Fruit fly (Drosophila melanogaster) whole organism, pupa: Measurements from ENCODE around the gene ND-B18.

Experiments used
- CG10348 ChIP-seq: fragments of 200-800 bp; sonication (Bioruptor generic); IDR thresholded peaks from 2 replicates; pipeline ENCODE4 v1.3.6; 2022; ENCODE audit warnings: missing biosample characterization, missing genetic modification characterization
- CG12605 ChIP-seq: fragments of 200-800 bp; sonication (Bioruptor generic); IDR thresholded peaks from 2 replicates; pipeline ENCODE4 v1.3.6; 2022; ENCODE audit warnings: missing biosample characterization, missing genetic modification characterization
- CG13204 ChIP-seq: fragments of 200-800 bp; sonication (Bioruptor generic); optimal IDR thresholded peaks from 2 replicates; lab custom pipeline; 2018; ENCODE audit warnings: missing biosample characterization, mild to moderate bottlenecking, missing genetic modification characterization, moderate library complexity
- CG14655 ChIP-seq: fragments of 200-800 bp; sonication (Bioruptor generic); optimal IDR thresholded peaks from 3 replicates; lab custom pipeline; 2017; ENCODE audit warnings: mild to moderate bottlenecking, missing biosample characterization, missing genetic modification reagents, missing genetic modification characterization
- CG15710 ChIP-seq: fragments of 200-800 bp; sonication (Bioruptor generic); optimal IDR thresholded peaks from 2 replicates; lab custom pipeline; 2018; ENCODE audit warnings: missing biosample characterization, mild to moderate bottlenecking, missing genetic modification characterization, moderate library complexity
- CG17806 ChIP-seq: fragments of 200-800 bp; sonication (Bioruptor generic); optimal IDR thresholded peaks from 2 replicates; lab custom pipeline; 2018; ENCODE audit warnings: missing biosample characterization, mild to moderate bottlenecking, missing genetic modification characterization, moderate library complexity
- CG32121 ChIP-seq: fragments of 200-800 bp; sonication (Bioruptor generic); IDR thresholded peaks from 2 replicates; pipeline ENCODE4 v1.3.6; 2022; ENCODE audit warnings: missing biosample characterization, missing genetic modification characterization
- CG34367 ChIP-seq: fragments of 200-800 bp; sonication (Bioruptor generic); optimal IDR thresholded peaks from 2 replicates; lab custom pipeline; 2018; ENCODE audit warnings: missing biosample characterization, mild to moderate bottlenecking, missing genetic modification characterization
- CG4496 ChIP-seq: fragments of 200-800 bp; sonication (Bioruptor generic); IDR thresholded peaks from 3 replicates; pipeline ENCODE4 v1.3.6; 2022; ENCODE audit warnings: missing biosample characterization, missing genetic modification characterization
- CG8159 ChIP-seq: fragments of 200-800 bp; sonication (Bioruptor generic); optimal IDR thresholded peaks from 3 replicates; lab custom pipeline; 2018; ENCODE audit warnings: missing biosample characterization, mild to moderate bottlenecking, missing genetic modification characterization, moderate library complexity
- CG8301 ChIP-seq: fragments of 200-800 bp; sonication (Bioruptor generic); optimal IDR thresholded peaks from 2 replicates; lab custom pipeline; 2018; ENCODE audit warnings: missing biosample characterization, mild to moderate bottlenecking, missing genetic modification characterization
- CG9948 ChIP-seq: fragments of 200-800 bp; sonication (Bioruptor generic); optimal IDR thresholded peaks from 2 replicates; lab custom pipeline; 2018; ENCODE audit warnings: missing biosample characterization, mild to moderate bottlenecking, missing genetic modification characterization, moderate library complexity
- D1 ChIP-seq: fragments of 200-800 bp; sonication (Bioruptor generic); optimal IDR thresholded peaks from 2 replicates; lab custom pipeline; 2018; ENCODE audit warnings: missing biosample characterization, mild to moderate bottlenecking, missing genetic modification characterization, moderate library complexity
- EcR ChIP-seq: fragments of 200-800 bp; sonication (Bioruptor generic); optimal IDR thresholded peaks from 3 replicates; lab custom pipeline; 2019; ENCODE audit warnings: missing biosample characterization, missing genetic modification characterization, mild to moderate bottlenecking, moderate library complexity, missing genetic modification reagents
- Ets98B ChIP-seq: fragments of 200-800 bp; sonication (Bioruptor generic); IDR thresholded peaks from 2 replicates; pipeline ENCODE4 v1.3.6; 2022; ENCODE audit warnings: missing biosample characterization, missing genetic modification characterization
- Pif1A ChIP-seq: fragments of 200-800 bp; sonication (Bioruptor generic); optimal IDR thresholded peaks from 3 replicates; lab custom pipeline; 2016; ENCODE audit warnings: missing biosample characterization, missing genetic modification characterization
- Pif1B ChIP-seq: fragments of 200-800 bp; sonication (Bioruptor generic); optimal IDR thresholded peaks from 3 replicates; lab custom pipeline; 2016; ENCODE audit warnings: missing biosample characterization, missing genetic modification characterization
- Snoo ChIP-seq: fragments of 200-800 bp; sonication (Bioruptor generic); optimal IDR thresholded peaks from 3 replicates; lab custom pipeline; 2017; ENCODE audit warnings: missing biosample characterization, mild to moderate bottlenecking, missing genetic modification characterization, inconsistent platforms
- fd96Ca ChIP-seq: fragments of 200-800 bp; sonication (Bioruptor generic); IDR thresholded peaks from 3 replicates; pipeline ENCODE4 v1.3.6; 2022; ENCODE audit warnings: missing biosample characterization, missing genetic modification characterization
- gl ChIP-seq: fragments of 200-800 bp; sonication (Bioruptor generic); optimal IDR thresholded peaks from 2 replicates; lab custom pipeline; 2018; ENCODE audit warnings: missing biosample characterization, mild to moderate bottlenecking, missing genetic modification characterization
- rn ChIP-seq: fragments of 200-800 bp; sonication (Bioruptor generic); IDR thresholded peaks from 2 replicates; pipeline ENCODE4 v1.3.6; 2022; ENCODE audit warnings: missing biosample characterization, missing genetic modification characterization

Gene ND-B18

DNA sequence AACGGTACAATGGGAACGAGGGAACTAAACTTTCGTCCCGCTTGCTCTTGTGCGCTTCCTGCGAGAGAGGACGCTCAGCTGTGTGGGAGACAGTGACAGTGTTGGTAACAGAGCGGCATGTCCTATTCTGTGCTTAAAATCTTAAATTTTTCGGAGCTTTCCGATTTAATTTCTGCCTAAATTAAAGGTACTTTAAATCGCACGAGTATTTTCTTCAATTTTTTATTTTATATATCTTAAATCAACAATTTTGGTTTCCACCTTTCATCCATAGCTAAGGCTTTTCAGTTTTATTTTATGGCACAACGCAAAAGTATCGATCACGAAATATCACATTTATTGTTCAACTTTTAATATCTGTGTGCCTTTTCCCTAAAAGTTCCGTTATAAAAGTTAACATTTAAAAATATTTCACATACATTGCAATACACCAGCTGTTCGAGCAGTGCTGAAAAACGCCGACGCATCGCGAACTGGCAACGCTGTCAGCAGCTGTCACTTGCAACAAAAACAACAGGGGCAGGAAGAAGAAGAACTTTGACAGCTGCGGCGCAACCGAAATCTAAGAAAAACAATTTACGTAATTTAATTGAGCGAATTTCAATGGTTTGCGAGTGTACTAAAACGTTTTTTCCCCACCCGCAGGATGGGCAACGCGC is at the start of gene ND-B18, which contains the start of gene hiw:
Gene ND-B18 (plus strand): TSS at position 330 of the 659 bp plus-strand sequence.
Gene hiw (minus strand): TSS at position 26 of the 659 bp plus-strand sequence.
- TF ChIP-seq gl (tag; lab: Kevin White, UChicago) = no peak
- TF ChIP-seq CG4496 = peak; percentile 49
- no peak for TF ChIP-seq EcR (GFP tag; lab: Kevin White, UChicago)

DNA sequence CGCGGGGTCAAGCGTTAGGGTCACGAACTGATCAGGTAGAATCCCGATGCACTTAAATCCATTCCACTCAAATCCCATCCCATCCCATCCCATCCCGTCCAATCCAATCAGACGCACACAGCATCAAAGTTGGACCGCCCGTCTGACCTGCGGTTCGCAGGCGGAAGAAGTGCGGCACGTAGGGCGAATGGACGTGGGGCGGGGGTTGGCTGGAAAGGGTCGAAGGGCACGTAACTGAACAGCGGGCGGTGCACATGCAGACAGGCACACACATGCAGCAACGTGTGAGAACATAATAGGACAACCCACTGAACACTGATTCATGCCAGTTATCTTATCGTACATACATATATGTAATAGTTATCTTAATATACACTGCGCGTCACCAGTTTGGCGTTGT is 44.1 kb upstream of the ND-B18 start:
- no peak for TF ChIP-seq CG34367 (tag; lab: Kevin White, UChicago)
- no peak for TF ChIP-seq gl (tag; lab: Kevin White, UChicago)
- TF ChIP-seq CG15710 = no peak
- no peak for TF ChIP-seq CG14655 (GFP tag; lab: Kevin White, UChicago)
- TF ChIP-seq CG12605 (GFP tag; lab: Robert Waterston, UW) = no peak
- no peak for TF ChIP-seq EcR (GFP tag; lab: Kevin White, UChicago)
- TF ChIP-seq CG8301 (tag; lab: Kevin White, UChicago) = no peak
- TF ChIP-seq CG4496 = no peak
- no peak for TF ChIP-seq CG9948 (tag; lab: Kevin White, UChicago)
- no peak for TF ChIP-seq CG10348 (GFP tag; lab: Robert Waterston, UW)
- no peak for TF ChIP-seq CG8159 (tag; lab: Kevin White, UChicago)
- no peak for TF ChIP-seq Ets98B (GFP tag; lab: Robert Waterston, UW)
- TF ChIP-seq D1 (tag; lab: Kevin White, UChicago) = no peak
- no peak for TF ChIP-seq Pif1B (GFP tag; lab: Kevin White, UChicago)
- no peak for TF ChIP-seq CG13204 (GFP tag; lab: Kevin White, UChicago)
- no peak for TF ChIP-seq CG32121 (GFP tag; lab: Robert Waterston, UW)
- no peak for TF ChIP-seq fd96Ca (GFP tag; lab: Robert Waterston, UW)
- TF ChIP-seq CG17806 (tag; lab: Kevin White, UChicago) = no peak
- TF ChIP-seq rn (GFP tag; lab: Robert Waterston, UW) = no peak

DNA sequence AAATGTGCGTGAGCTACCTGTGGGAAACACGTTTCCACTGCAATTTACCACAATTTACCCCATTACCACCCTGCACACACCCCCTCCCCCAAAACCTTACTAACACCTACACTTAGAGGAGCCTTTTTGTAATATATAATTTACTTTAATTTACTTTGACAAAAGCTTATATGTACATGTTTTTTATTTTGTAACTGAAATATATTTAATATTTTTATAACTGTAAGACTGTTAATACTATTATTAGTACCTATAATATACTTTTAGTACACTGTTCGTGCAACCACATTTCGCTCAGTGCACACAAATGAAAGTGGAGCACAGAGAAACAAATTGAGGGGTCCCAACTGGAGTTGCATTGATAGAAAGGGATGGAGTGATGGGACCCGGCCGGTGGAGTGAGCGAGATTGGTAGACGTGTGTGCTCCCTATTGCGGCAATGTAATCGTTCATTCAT is 42.5 kb upstream of the ND-B18 start:
- peak; percentile 66 for TF ChIP-seq EcR (GFP tag; lab: Kevin White, UChicago)
- TF ChIP-seq CG13204 (GFP tag; lab: Kevin White, UChicago) = peak; percentile 70
- TF ChIP-seq CG8301 (tag; lab: Kevin White, UChicago) = peak; percentile 72
- peak; percentile 47; the same call in 1 of the 2 replicates for TF ChIP-seq rn (GFP tag; lab: Robert Waterston, UW)
- peak; percentile 85 for TF ChIP-seq CG17806 (tag; lab: Kevin White, UChicago)
- TF ChIP-seq D1 (tag; lab: Kevin White, UChicago) = peak; percentile 72
- TF ChIP-seq fd96Ca (GFP tag; lab: Robert Waterston, UW) = peak; percentile 77
- TF ChIP-seq CG14655 (GFP tag; lab: Kevin White, UChicago) = peak; percentile 86
- peak; percentile 64 for TF ChIP-seq gl (tag; lab: Kevin White, UChicago)
- TF ChIP-seq Pif1A = peak; percentile 68
- peak; percentile 82 for TF ChIP-seq CG4496
- peak; percentile 76 for TF ChIP-seq Snoo
- peak; percentile 75 for TF ChIP-seq Pif1B (GFP tag; lab: Kevin White, UChicago)
- no peak for TF ChIP-seq CG10348 (GFP tag; lab: Robert Waterston, UW)
- peak; percentile 68 for TF ChIP-seq CG32121 (GFP tag; lab: Robert Waterston, UW)
- TF ChIP-seq CG12605 (GFP tag; lab: Robert Waterston, UW) = peak; percentile 60; the same call in 1 of the 2 replicates
- TF ChIP-seq Ets98B (GFP tag; lab: Robert Waterston, UW) = peak; percentile 55
- TF ChIP-seq CG34367 (tag; lab: Kevin White, UChicago) = peak; percentile 77
- peak; percentile 88 for TF ChIP-seq CG9948 (tag; lab: Kevin White, UChicago)
- TF ChIP-seq CG8159 (tag; lab: Kevin White, UChicago) = peak; percentile 89
- peak; percentile 86 for TF ChIP-seq CG15710

DNA sequence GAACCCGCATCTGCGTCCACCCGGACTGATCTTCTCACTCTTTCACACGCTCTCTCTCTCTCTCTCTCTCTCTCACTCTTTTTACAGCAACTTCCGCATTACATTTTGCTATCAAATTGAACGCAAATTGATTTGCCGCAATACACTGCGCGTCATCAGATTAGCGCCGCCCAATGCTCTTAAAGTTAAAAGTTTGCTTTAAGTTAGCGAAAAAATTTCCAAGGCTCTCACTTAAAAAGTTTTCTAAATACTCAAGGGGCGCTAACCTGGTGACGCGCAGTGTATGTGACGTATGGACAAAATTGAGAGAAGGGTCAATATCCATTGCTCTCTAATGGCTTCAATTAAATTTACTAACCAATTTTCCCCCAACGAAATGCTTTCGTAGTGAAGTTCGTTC is 41.3 kb upstream of the ND-B18 start:
- TF ChIP-seq gl (tag; lab: Kevin White, UChicago) (no peak), CG12605 (GFP tag; lab: Robert Waterston, UW) (no peak), CG10348 (GFP tag; lab: Robert Waterston, UW) (no peak), EcR (GFP tag; lab: Kevin White, UChicago) (no peak), CG8159 (tag; lab: Kevin White, UChicago) (peak; percentile 56), CG4496 (peak; percentile 48), CG15710 (peak; percentile 56), fd96Ca (GFP tag; lab: Robert Waterston, UW) (peak; percentile 70; the same call in 2 of the 3 replicates), CG9948 (tag; lab: Kevin White, UChicago) (peak; percentile 41), Pif1B (GFP tag; lab: Kevin White, UChicago) (peak; percentile 52), Snoo (peak; percentile 69), Pif1A (peak; percentile 71), CG13204 (GFP tag; lab: Kevin White, UChicago) (no peak), CG14655 (GFP tag; lab: Kevin White, UChicago) (peak; percentile 73), CG32121 (GFP tag; lab: Robert Waterston, UW) (peak; percentile 65), D1 (tag; lab: Kevin White, UChicago) (no peak), CG17806 (tag; lab: Kevin White, UChicago) (peak; percentile 58), CG8301 (tag; lab: Kevin White, UChicago) (peak; percentile 62), CG34367 (tag; lab: Kevin White, UChicago) (peak; percentile 43), rn (GFP tag; lab: Robert Waterston, UW) (no peak), Ets98B (GFP tag; lab: Robert Waterston, UW) (peak; percentile 65)

DNA sequence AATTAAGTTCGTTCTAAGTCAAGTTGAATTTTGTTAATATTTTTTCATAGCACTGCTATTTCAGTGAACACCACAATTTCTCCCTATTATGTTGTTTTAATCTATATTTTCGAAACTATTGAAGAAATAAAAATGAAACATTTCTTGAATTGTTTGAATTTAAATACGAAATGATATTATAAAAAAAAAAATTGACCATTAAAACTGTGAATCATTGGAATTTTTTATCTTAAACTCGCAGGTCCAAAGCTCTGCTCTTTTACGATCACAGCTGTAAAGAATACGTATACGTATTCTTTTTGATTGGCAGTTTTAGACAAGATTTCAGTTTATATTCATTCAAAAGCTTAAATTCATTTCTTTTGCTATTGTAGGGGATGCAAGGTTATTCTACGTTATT is 40.1 kb upstream of the ND-B18 start:
- TF ChIP-seq CG10348 (GFP tag; lab: Robert Waterston, UW) = no peak
- TF ChIP-seq, all 21 proteins: peak for 0
